Worm (Caenorhabditis elegans) whole organism, mixed stage, embryonic: ENCODE data around the gene F53C3.3.

Source experiments
- bed-3 ChIP-seq: fragments of 200-800 bp; sonication (Bioruptor generic); optimal IDR thresholded peaks from 3 replicates; lab custom pipeline; 2018; ENCODE audit warnings: mild to moderate bottlenecking, missing genetic modification characterization, moderate library complexity, missing compliant biosample characterization
- elt-3 ChIP-seq: fragments of 150-350 bp; optimal IDR thresholded peaks from 2 replicates; lab custom pipeline; 2014; ENCODE audit warnings: missing biosample characterization, missing genetic modification characterization
- lin-13 ChIP-seq: fragments of 150-350 bp; optimal IDR thresholded peaks from 2 replicates; lab custom pipeline; 2014; ENCODE audit warnings: missing biosample characterization, missing genetic modification characterization
- pha-4 ChIP-seq: fragments of 150-350 bp; optimal IDR thresholded peaks from 2 replicates; lab custom pipeline; 2018; ENCODE audit warnings: missing biosample characterization, missing genetic modification reagents, missing genetic modification characterization
- snpc-4 ChIP-seq: fragments of 150-350 bp; optimal IDR thresholded peaks from 2 replicates; lab custom pipeline; 2014; ENCODE audit warnings: missing biosample characterization, missing genetic modification characterization
- sptf-1 ChIP-seq: sonication (generic microtip); optimal IDR thresholded peaks from 2 replicates; lab custom pipeline; 2017; ENCODE audit warnings: mild to moderate bottlenecking, missing genetic modification characterization, moderate library complexity, missing compliant biosample characterization
- tbx-8 ChIP-seq: fragments of 200-800 bp; sonication (Bioruptor generic); optimal IDR thresholded peaks from 2 replicates; lab custom pipeline; 2018; ENCODE audit warnings: mild to moderate bottlenecking, missing genetic modification characterization, moderate library complexity, missing compliant biosample characterization
- ztf-11 ChIP-seq: fragments of 150-350 bp; optimal IDR thresholded peaks from 2 replicates; lab custom pipeline; 2014; ENCODE audit warnings: missing biosample characterization, missing genetic modification characterization

DNA sequence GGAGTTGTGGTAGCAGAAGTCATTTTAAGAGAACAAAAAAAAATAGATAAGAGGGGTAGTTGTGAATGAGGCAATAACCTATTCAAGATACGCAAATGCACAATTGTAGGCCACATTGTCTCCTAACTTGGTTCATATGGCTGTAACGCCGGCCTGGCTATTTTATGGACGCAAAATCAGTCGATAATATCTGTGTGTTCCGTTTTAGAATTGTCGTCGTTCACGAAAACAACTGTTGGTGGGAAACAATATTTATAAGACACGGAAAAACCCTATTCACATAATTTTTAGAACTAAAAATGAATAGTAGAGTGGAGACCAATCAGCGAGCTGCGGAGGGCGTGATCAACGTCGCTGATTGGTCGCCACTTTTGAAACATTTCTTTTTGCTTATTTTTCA lies 24.8 kb upstream of the F53C3.3 start, which contains the start of gene sdz-7:
- TF ChIP-seq bed-3 (no peak), ztf-11 (tag; lab: Kevin White, UChicago) (no peak), sptf-1 (tag; lab: Kevin White, UChicago) (no peak), tbx-8 (GFP tag; lab: Kevin White, UChicago) (no peak), pha-4 (no peak), lin-13 (tag; lab: Kevin White, UChicago) (no peak), snpc-4 (tag; lab: Kevin White, UChicago) (no peak), elt-3 (no peak)
